Fruit fly (Drosophila melanogaster): ENCODE data around the gene CG33110.

DNA sequence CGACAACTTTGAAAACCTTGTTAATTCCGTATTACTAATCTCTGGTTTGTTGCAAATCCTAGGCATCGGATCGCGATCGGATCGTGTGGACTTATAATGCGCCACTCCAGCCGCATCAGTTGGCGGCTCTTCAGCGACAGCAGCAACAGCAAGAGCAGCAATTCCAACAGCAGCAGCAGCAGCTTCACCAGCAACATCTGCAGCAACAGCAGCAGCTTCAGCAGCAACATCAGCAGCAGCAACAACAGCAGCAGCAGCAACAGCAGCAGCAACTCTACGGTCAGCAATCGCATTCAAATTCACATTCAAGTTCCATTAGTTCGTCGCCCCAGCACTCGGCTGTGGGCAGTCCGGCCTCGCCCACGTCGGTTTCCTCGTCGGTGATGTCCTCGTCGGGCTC is 32.8 kb downstream of the CG33110 start:
- TF ChIP-seq CrebA (GFP tag; optimal IDR thresholded peaks at IDR 0.05; ENCODE audit: borderline replicate concordance) (no peak), Myc (optimal IDR thresholded peaks at IDR 0.05) (no peak), pan (optimal IDR thresholded peaks at IDR 0.05) (no peak), CG32264 (GFP tag; optimal IDR thresholded peaks at IDR 0.05) (no peak), usp (GFP tag; optimal IDR thresholded peaks at IDR 0.05) (no peak), dsf (GFP tag; optimal IDR thresholded peaks at IDR 0.05; ENCODE audit: borderline replicate concordance) (no peak), fru (GFP tag; optimal IDR thresholded peaks at IDR 0.05) (no peak), CG9705 (GFP tag; optimal IDR thresholded peaks at IDR 0.05) (no peak), OdsH (GFP tag; optimal IDR thresholded peaks at IDR 0.05) (no peak), psq (GFP tag; optimal IDR thresholded peaks at IDR 0.05) (no peak), Sp1 (GFP tag; optimal IDR thresholded peaks at IDR 0.05) (no peak), HLH106 (tag; optimal IDR thresholded peaks at IDR 0.05) (no peak)
